Fruit fly (Drosophila melanogaster) whole organism, embryonic: ENCODE data around the gene Tollo.

ENCODE experiments used
- Adf1 ChIP-seq: fragments of 200-800 bp; sonication (Bioruptor generic); IDR thresholded peaks from 2 replicates; pipeline ENCODE4 v1.3.6; 2022; ENCODE audit warnings: missing biosample characterization, missing genetic modification characterization
- Atf-2 ChIP-seq: fragments of 200-800 bp; sonication (Bioruptor generic); optimal IDR thresholded peaks from 2 replicates; lab custom pipeline; 2016; ENCODE audit warnings: missing biosample characterization, missing genetic modification characterization
- CG11093 ChIP-seq: fragments of 200-800 bp; sonication (Bioruptor generic); IDR thresholded peaks from 3 replicates; pipeline ENCODE4 v1.3.6; 2022; ENCODE audit warnings: missing biosample characterization, missing genetic modification characterization
- CG11398 ChIP-seq: fragments of 200-800 bp; sonication (Bioruptor generic); optimal IDR thresholded peaks from 2 replicates; lab custom pipeline; 2016; ENCODE audit warnings: missing biosample characterization, missing genetic modification characterization
- CG11456 ChIP-seq: fragments of 200-800 bp; sonication (Bioruptor generic); IDR thresholded peaks from 3 replicates; pipeline ENCODE4 v1.3.6; 2022; ENCODE audit warnings: missing biosample characterization, missing genetic modification characterization
- CG11504 ChIP-seq: fragments of 200-800 bp; sonication (Bioruptor generic); optimal IDR thresholded peaks from 3 replicates; lab custom pipeline; 2019; ENCODE audit warnings: missing biosample characterization, mild to moderate bottlenecking, missing genetic modification characterization, moderate library complexity
- CG13894 ChIP-seq: fragments of 200-800 bp; sonication (Bioruptor generic); optimal IDR thresholded peaks from 3 replicates; lab custom pipeline; 2018; ENCODE audit warnings: missing biosample characterization, mild to moderate bottlenecking, missing genetic modification characterization, moderate library complexity
- CG14441 ChIP-seq: fragments of 200-800 bp; sonication (Bioruptor generic); IDR thresholded peaks from 2 replicates; pipeline ENCODE4 v1.3.6; 2022; ENCODE audit warnings: missing biosample characterization, missing genetic modification characterization
- CG15011 ChIP-seq: fragments of 200-800 bp; sonication (Bioruptor generic); optimal IDR thresholded peaks from 3 replicates; lab custom pipeline; 2018; ENCODE audit warnings: missing biosample characterization, mild to moderate bottlenecking, missing genetic modification characterization
- CG15479 ChIP-seq: fragments of 200-800 bp; sonication (Bioruptor generic); optimal IDR thresholded peaks from 3 replicates; lab custom pipeline; 2019; ENCODE audit warnings: missing biosample characterization, mild to moderate bottlenecking, missing genetic modification characterization, moderate library complexity
- CG1602 ChIP-seq: fragments of 200-800 bp; sonication (Bioruptor generic); optimal IDR thresholded peaks from 3 replicates; lab custom pipeline; 2016; ENCODE audit warnings: missing biosample characterization, missing genetic modification characterization
- CG17361 ChIP-seq: fragments of 200-800 bp; sonication (Bioruptor generic); IDR thresholded peaks from 3 replicates; pipeline ENCODE4 v1.3.6; 2022; ENCODE audit warnings: missing biosample characterization, missing genetic modification characterization
- CG30403 ChIP-seq: fragments of 200-800 bp; sonication (Bioruptor generic); optimal IDR thresholded peaks from 3 replicates; lab custom pipeline; 2016; ENCODE audit warnings: missing biosample characterization, missing genetic modification characterization
- CG31388 ChIP-seq: fragments of 200-800 bp; sonication (Bioruptor generic); optimal IDR thresholded peaks from 2 replicates; lab custom pipeline; 2016; ENCODE audit warnings: missing biosample characterization, missing genetic modification characterization
- CG42726 ChIP-seq: fragments of 200-800 bp; sonication (Bioruptor generic); IDR thresholded peaks from 2 replicates; pipeline ENCODE4 v1.3.6; 2022; ENCODE audit warnings: missing biosample characterization, missing genetic modification characterization; ENCODE audit not compliant: partially characterized antibody
- CG5245 ChIP-seq: fragments of 200-800 bp; sonication (Bioruptor generic); optimal IDR thresholded peaks from 3 replicates; lab custom pipeline; 2016; ENCODE audit warnings: missing biosample characterization, missing genetic modification characterization
- CG6689 ChIP-seq: fragments of 200-800 bp; sonication (Bioruptor generic); IDR thresholded peaks from 2 replicates; pipeline ENCODE4 v1.3.6; 2022; ENCODE audit warnings: missing biosample characterization, missing genetic modification characterization
- CG7839 ChIP-seq: fragments of 200-800 bp; sonication (Bioruptor generic); optimal IDR thresholded peaks from 3 replicates; lab custom pipeline; 2018; ENCODE audit warnings: missing biosample characterization, mild to moderate bottlenecking, missing genetic modification characterization, moderate library complexity
- CG8089 ChIP-seq: fragments of 200-800 bp; sonication (Bioruptor generic); optimal IDR thresholded peaks from 3 replicates; lab custom pipeline; 2016; ENCODE audit warnings: missing biosample characterization, missing genetic modification characterization
- CoRest ChIP-seq: fragments of 200-800 bp; sonication (Bioruptor generic); optimal IDR thresholded peaks from 3 replicates; lab custom pipeline; 2018; ENCODE audit warnings: missing biosample characterization, mild to moderate bottlenecking, missing genetic modification characterization, moderate library complexity
- D ChIP-seq, 2 experiments: fragments of 200-800 bp in 1 of 2; fragments of >200 bp in 1 of 2; sonication (Bioruptor generic) in 1 of 2; optimal IDR thresholded peaks; 2 replicates in 1 of 2; 3 replicates in 1 of 2; lab custom pipeline; 2017; ENCODE audit warnings: mild to moderate bottlenecking in 1 of 2, missing biosample characterization in 1 of 2, missing genetic modification characterization in 1 of 2, missing genetic modification reagents in 1 of 2
- H15 ChIP-seq: fragments of 200-800 bp; sonication (Bioruptor generic); IDR thresholded peaks from 3 replicates; pipeline ENCODE4 v1.3.6; 2022; ENCODE audit warnings: missing biosample characterization, missing genetic modification characterization
- Mad ChIP-seq: fragments of 200-800 bp; sonication (Bioruptor generic); optimal IDR thresholded peaks from 2 replicates; lab custom pipeline; 2016; ENCODE audit warnings: missing biosample characterization, missing genetic modification characterization
- Neu2 ChIP-seq: fragments of 200-800 bp; sonication (Bioruptor generic); optimal IDR thresholded peaks from 3 replicates; lab custom pipeline; 2016; ENCODE audit warnings: missing biosample characterization, missing genetic modification characterization, borderline replicate concordance
- Optix ChIP-seq: fragments of 200-800 bp; sonication (Bioruptor generic); IDR thresholded peaks from 3 replicates; pipeline ENCODE4 v1.3.6; 2022; ENCODE audit warnings: missing biosample characterization, missing genetic modification characterization
- Side ChIP-seq: fragments of 200-800 bp; sonication (Bioruptor generic); optimal IDR thresholded peaks from 2 replicates; lab custom pipeline; 2016; ENCODE audit warnings: missing biosample characterization, missing genetic modification characterization
- Trl ChIP-seq, 3 experiments: fragments of >200 bp in 2 of 3; fragments of 200-800 bp in 1 of 3; sonication (Bioruptor generic) in 1 of 3; optimal IDR thresholded peaks; 2 replicates in 1 of 3; 3 replicates in 2 of 3; lab custom pipeline; 2016 to 2017; ENCODE audit warnings: missing biosample characterization in 1 of 3, missing genetic modification characterization in 1 of 3
- ara ChIP-seq: fragments of 200-800 bp; sonication (Bioruptor generic); IDR thresholded peaks from 2 replicates; pipeline ENCODE4 v1.3.6; 2022; ENCODE audit warnings: missing biosample characterization, missing genetic modification characterization
- bcd ChIP-seq: fragments of 200-800 bp; sonication (Bioruptor generic); optimal IDR thresholded peaks from 2 replicates; lab custom pipeline; 2017; ENCODE audit warnings: missing biosample characterization, mild to moderate bottlenecking, missing genetic modification characterization
- cad ChIP-seq: fragments of >200 bp; optimal IDR thresholded peaks from 2 replicates; lab custom pipeline; 2017; ENCODE audit warnings: missing biosample characterization, missing genetic modification characterization
- crol ChIP-seq: fragments of 200-800 bp; sonication (Bioruptor generic); IDR thresholded peaks from 2 replicates; pipeline ENCODE4 v1.3.6; 2022; ENCODE audit warnings: missing biosample characterization, missing genetic modification characterization
- cwo ChIP-seq: fragments of 200-800 bp; sonication (Bioruptor generic); optimal IDR thresholded peaks from 3 replicates; lab custom pipeline; 2017; ENCODE audit warnings: missing biosample characterization, missing genetic modification characterization, mild to moderate bottlenecking, moderate library complexity, missing genetic modification reagents
- eve ChIP-seq, 2 experiments: fragments of >200 bp; optimal IDR thresholded peaks; 2 replicates each; lab custom pipeline; 2017; ENCODE audit warnings: missing biosample characterization in 2 of 2, missing genetic modification characterization in 2 of 2
- gfzf ChIP-seq: fragments of 200-800 bp; sonication (Bioruptor generic); optimal IDR thresholded peaks from 2 replicates; lab custom pipeline; 2016; ENCODE audit warnings: missing biosample characterization, mild to moderate bottlenecking, missing genetic modification characterization, moderate library complexity
- ham ChIP-seq: fragments of 200-800 bp; sonication (Bioruptor generic); IDR thresholded peaks from 2 replicates; pipeline ENCODE4 v1.3.6; 2022; ENCODE audit warnings: missing biosample characterization, missing genetic modification characterization
- kni ChIP-seq: fragments of 200-800 bp; sonication (Bioruptor generic); optimal IDR thresholded peaks from 3 replicates; lab custom pipeline; 2017; ENCODE audit warnings: mild to moderate bottlenecking, missing biosample characterization, missing genetic modification reagents, missing genetic modification characterization
- lilli ChIP-seq: fragments of 200-800 bp; sonication (Bioruptor generic); optimal IDR thresholded peaks from 3 replicates; lab custom pipeline; 2016; ENCODE audit warnings: missing biosample characterization, missing genetic modification characterization
- nom ChIP-seq: fragments of 200-800 bp; sonication (Bioruptor generic); optimal IDR thresholded peaks from 2 replicates; lab custom pipeline; 2017; ENCODE audit warnings: missing biosample characterization, missing genetic modification characterization, mild to moderate bottlenecking, moderate library complexity, missing genetic modification reagents
- pan ChIP-seq, 4 experiments: fragments of >200 bp in 3 of 4; fragments of 200-800 bp in 1 of 4; sonication (Bioruptor generic) in 1 of 4; optimal IDR thresholded peaks in 3 of 4; IDR thresholded peaks in 1 of 4; 2 replicates each; pipeline versions ENCODE4 v1.3.6 to Lab custom; 2017 to 2022; ENCODE audit warnings: missing biosample characterization in 2 of 4, missing genetic modification characterization in 2 of 4, mixed read lengths in 1 of 4
- pros ChIP-seq: fragments of 200-800 bp; sonication (Bioruptor generic); optimal IDR thresholded peaks from 3 replicates; lab custom pipeline; 2019; ENCODE audit warnings: missing biosample characterization, mild to moderate bottlenecking, missing genetic modification characterization, moderate library complexity
- sqz ChIP-seq: fragments of 200-800 bp; sonication (Bioruptor generic); optimal IDR thresholded peaks from 3 replicates; lab custom pipeline; 2018; ENCODE audit warnings: missing biosample characterization, mild to moderate bottlenecking, missing genetic modification characterization
- tll ChIP-seq, 2 experiments: fragments of 200-800 bp in 1 of 2; fragments of >200 bp in 1 of 2; sonication (Bioruptor generic) in 1 of 2; optimal IDR thresholded peaks; 2 replicates each; lab custom pipeline; 2017 to 2019; ENCODE audit warnings: missing biosample characterization in 2 of 2, missing genetic modification characterization in 2 of 2, mild to moderate bottlenecking in 1 of 2, moderate library complexity in 1 of 2
- twi ChIP-seq: fragments of 200-800 bp; optimal IDR thresholded peaks from 2 replicates; lab custom pipeline; 2019; ENCODE audit warnings: missing biosample characterization, mild to moderate bottlenecking, missing genetic modification characterization, moderate library complexity
- wek ChIP-seq: fragments of 200-800 bp; sonication (Bioruptor generic); optimal IDR thresholded peaks from 3 replicates; lab custom pipeline; 2018; ENCODE audit warnings: missing biosample characterization, mild to moderate bottlenecking, missing genetic modification characterization, moderate library complexity
- wor ChIP-seq: fragments of 200-800 bp; sonication (Bioruptor generic); IDR thresholded peaks from 2 replicates; pipeline ENCODE4 v1.3.6; 2022; ENCODE audit warnings: missing biosample characterization, missing genetic modification characterization
- zen ChIP-seq: fragments of 200-800 bp; sonication (Bioruptor generic); optimal IDR thresholded peaks from 3 replicates; lab custom pipeline; 2018; ENCODE audit warnings: missing biosample characterization, mild to moderate bottlenecking, missing genetic modification characterization, moderate library complexity
- zf30C ChIP-seq: fragments of 200-800 bp; sonication (Bioruptor generic); optimal IDR thresholded peaks from 3 replicates; lab custom pipeline; 2018; ENCODE audit warnings: missing biosample characterization, mild to moderate bottlenecking, missing genetic modification characterization

The Tollo gene

dm6 chr3L:15262050-15262449 is 26.6 kb downstream of the Tollo start:
- no peak for TF ChIP-seq CG11093 (GFP tag; lab: Robert Waterston, UW)
- TF ChIP-seq sqz (GFP tag; lab: Kevin White, UChicago): peak; percentile 7
- TF ChIP-seq Adf1: no peak
- no peak for TF ChIP-seq Mad
- TF ChIP-seq D (optimal IDR thresholded peaks at IDR 0.05; lab: Kevin White, UChicago): peak; percentile 99
- TF ChIP-seq D (GFP tag; optimal IDR thresholded peaks at IDR 0.05; lab: Kevin White, UChicago): no peak
- peak; percentile 85 for TF ChIP-seq pros (GFP tag; lab: Kevin White, UChicago)
- TF ChIP-seq wor (GFP tag; lab: Robert Waterston, UW): no peak
- TF ChIP-seq CG7839 (tag; lab: Kevin White, UChicago): no peak
- TF ChIP-seq kni (GFP tag; lab: Kevin White, UChicago): peak; percentile 44
- peak; percentile 54 for TF ChIP-seq twi
- 0 out of 2 replicates have a peak, but pooled peaks have one; percentile 21 for TF ChIP-seq ara
- TF ChIP-seq Side: no peak
- peak; percentile 88 for TF ChIP-seq zen (tag; lab: Kevin White, UChicago)
- TF ChIP-seq H15 (GFP tag; lab: Robert Waterston, UW): 0 out of 3 replicates have a peak, but pooled peaks have one; percentile 26
- TF ChIP-seq CG15479 (GFP tag; lab: Kevin White, UChicago): peak; percentile 58
- no peak for TF ChIP-seq wek (GFP tag; lab: Kevin White, UChicago)
- TF ChIP-seq cad (GFP tag; lab: Kevin White, UChicago): peak; percentile 79
- no peak for TF ChIP-seq gfzf (GFP tag; lab: Kevin White, UChicago)
- TF ChIP-seq CG13894 (tag; lab: Kevin White, UChicago): peak; percentile 58
- peak in 1 of 2 experiments; percentile 96 for TF ChIP-seq tll (GFP tag; optimal IDR thresholded peaks at IDR 0.05; lab: Kevin White, UChicago)
- TF ChIP-seq CG31388 (GFP tag; lab: Kevin White, UChicago): no peak
- TF ChIP-seq Neu2 (GFP tag; lab: Kevin White, UChicago): no peak
- TF ChIP-seq Atf-2 (GFP tag; lab: Kevin White, UChicago): no peak
- TF ChIP-seq ham (GFP tag; lab: Robert Waterston, UW): no peak
- TF ChIP-seq, all 482 proteins: peak for 12

DNA sequence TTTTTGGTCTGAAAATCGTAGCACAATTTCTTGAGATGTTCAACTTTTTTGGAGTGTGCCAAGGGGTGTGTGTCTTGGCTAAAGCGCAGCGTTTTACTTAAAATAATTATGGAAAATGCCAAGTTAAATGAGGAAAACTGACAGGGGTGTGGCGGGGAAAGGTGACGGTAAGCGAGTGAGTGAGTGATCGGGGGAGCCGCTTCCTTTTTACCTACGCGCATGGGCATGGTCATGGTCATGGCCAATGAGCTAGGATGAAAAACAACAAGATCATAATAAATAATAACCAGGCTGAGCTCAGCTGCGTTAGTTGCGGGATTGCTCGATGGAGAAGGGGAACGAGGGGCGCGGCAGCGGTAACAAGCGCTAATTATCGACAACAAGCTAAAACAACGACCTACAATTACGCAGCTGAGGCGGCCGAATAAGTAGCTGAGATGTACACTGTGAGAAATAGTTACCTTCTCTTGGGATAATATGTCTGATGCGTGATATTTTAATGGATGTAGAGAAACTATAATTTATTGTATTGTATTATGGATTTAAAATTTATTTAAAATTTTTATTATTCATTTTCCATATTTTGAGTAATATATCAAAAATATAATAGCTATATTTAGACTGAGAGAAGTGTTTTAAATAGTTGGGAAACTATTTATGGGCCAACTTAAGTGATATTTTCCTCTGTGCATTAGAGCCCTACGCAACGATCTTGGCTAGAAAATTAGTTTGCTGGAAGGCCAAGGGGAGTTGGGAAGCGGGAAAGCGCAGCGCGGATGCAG is 29.0 kb downstream of the Tollo start:
- no peak for TF ChIP-seq lilli
- TF ChIP-seq pan (optimal IDR thresholded peaks at IDR 0.05; lab: Kevin White, UChicago): no peak
- no peak for TF ChIP-seq pan (GFP tag; optimal IDR thresholded peaks at IDR 0.05 in 1 of 2, IDR thresholded peaks at IDR 0.05 in 1 of 2)
- peak; percentile 29 for TF ChIP-seq nom (GFP tag; lab: Kevin White, UChicago)
- no peak for TF ChIP-seq CG14441 (GFP tag; lab: Robert Waterston, UW)
- TF ChIP-seq CoRest (tag; lab: Kevin White, UChicago): no peak
- 0 out of 3 replicates have a peak, but pooled peaks have one; percentile 28 for TF ChIP-seq CG17361 (GFP tag; lab: Robert Waterston, UW)
- no peak for TF ChIP-seq cwo (GFP tag; lab: Kevin White, UChicago)
- no peak for TF ChIP-seq CG42726
- 0 out of 3 replicates have a peak, but pooled peaks have one; percentile 23 for TF ChIP-seq CG11456
- TF ChIP-seq CG6689: 0 out of 2 replicates have a peak, but pooled peaks have one; percentile 6
- peak; percentile 15 for TF ChIP-seq CG11504 (tag; lab: Kevin White, UChicago)
- peak; percentile 73 for TF ChIP-seq crol
- no peak for TF ChIP-seq CG15011 (GFP tag; lab: Kevin White, UChicago)
- no peak for TF ChIP-seq Trl (optimal IDR thresholded peaks at IDR 0.05; lab: Kevin White, UChicago)
- no peak for TF ChIP-seq Trl (GFP tag; optimal IDR thresholded peaks at IDR 0.05; lab: Kevin White, UChicago)
- peak; percentile 17 for TF ChIP-seq CG30403 (GFP tag; lab: Kevin White, UChicago)
- peak; percentile 48 for TF ChIP-seq zf30C (GFP tag; lab: Kevin White, UChicago)
- no peak for TF ChIP-seq CG8089 (GFP tag; lab: Kevin White, UChicago)
- TF ChIP-seq CG1602 (GFP tag; lab: Kevin White, UChicago): no peak
- no peak for TF ChIP-seq Optix
- TF ChIP-seq CG5245: no peak
- TF ChIP-seq CG11398 (GFP tag; lab: Kevin White, UChicago): no peak
- no peak for TF ChIP-seq bcd (GFP tag; lab: Kevin White, UChicago)
- TF ChIP-seq eve (GFP tag; optimal IDR thresholded peaks at IDR 0.05; lab: Kevin White, UChicago): no peak
